Fruit fly (Drosophila melanogaster) whole organism, embryonic: ENCODE results near the gene Lip2.

Experiments used
- Atf6 ChIP-seq: fragments of 200-800 bp; sonication (Bioruptor generic); IDR thresholded peaks from 2 replicates; pipeline ENCODE4 v1.3.6; 2022; ENCODE audit warnings: missing biosample characterization, missing genetic modification characterization
- B-H2 ChIP-seq: fragments of 200-800 bp; sonication (Bioruptor generic); optimal IDR thresholded peaks from 2 replicates; lab custom pipeline; 2018; ENCODE audit warnings: missing biosample characterization, mild to moderate bottlenecking, missing genetic modification characterization
- BtbVII ChIP-seq: fragments of 200-800 bp; sonication (Bioruptor generic); optimal IDR thresholded peaks from 3 replicates; lab custom pipeline; 2017; ENCODE audit warnings: missing biosample characterization, mild to moderate bottlenecking, missing genetic modification characterization
- CG1024 ChIP-seq: fragments of 200-800 bp; sonication (Bioruptor generic); IDR thresholded peaks from 2 replicates; pipeline ENCODE4 v1.3.6; 2022; ENCODE audit warnings: missing biosample characterization, missing genetic modification characterization
- CG10565 ChIP-seq: fragments of 200-800 bp; sonication (Bioruptor generic); optimal IDR thresholded peaks from 3 replicates; lab custom pipeline; 2016; ENCODE audit warnings: missing biosample characterization, mild to moderate bottlenecking, missing genetic modification characterization
- CG11093 ChIP-seq: fragments of 200-800 bp; sonication (Bioruptor generic); IDR thresholded peaks from 3 replicates; pipeline ENCODE4 v1.3.6; 2022; ENCODE audit warnings: missing biosample characterization, missing genetic modification characterization
- CG11504 ChIP-seq: fragments of 200-800 bp; sonication (Bioruptor generic); optimal IDR thresholded peaks from 3 replicates; lab custom pipeline; 2019; ENCODE audit warnings: missing biosample characterization, mild to moderate bottlenecking, missing genetic modification characterization, moderate library complexity
- CG11560 ChIP-seq: fragments of 200-800 bp; sonication (Bioruptor generic); IDR thresholded peaks from 3 replicates; pipeline ENCODE4 v1.3.6; 2022; ENCODE audit warnings: missing biosample characterization, missing genetic modification characterization
- CG11723 ChIP-seq: fragments of 200-800 bp; sonication (Bioruptor generic); optimal IDR thresholded peaks from 2 replicates; lab custom pipeline; 2017; ENCODE audit warnings: missing biosample characterization, mild to moderate bottlenecking, missing genetic modification characterization
- CG12219 ChIP-seq: fragments of 200-800 bp; sonication (Bioruptor generic); optimal IDR thresholded peaks from 3 replicates; lab custom pipeline; 2018; ENCODE audit warnings: missing biosample characterization, mild to moderate bottlenecking, missing genetic modification characterization
- CG14050 ChIP-seq: fragments of 200-800 bp; sonication (Bioruptor generic); IDR thresholded peaks from 3 replicates; pipeline ENCODE4 v1.3.6; 2022; ENCODE audit warnings: missing biosample characterization, missing genetic modification characterization
- CG16779 ChIP-seq: fragments of 200-800 bp; sonication (Bioruptor generic); IDR thresholded peaks from 2 replicates; pipeline ENCODE4 v1.3.6; 2022; ENCODE audit warnings: missing biosample characterization, missing genetic modification characterization
- CG18764 ChIP-seq: fragments of 200-800 bp; sonication (Bioruptor generic); optimal IDR thresholded peaks from 3 replicates; lab custom pipeline; 2016; ENCODE audit warnings: missing biosample characterization, missing genetic modification characterization
- CG2875 ChIP-seq: fragments of 200-800 bp; sonication (Bioruptor generic); optimal IDR thresholded peaks from 2 replicates; lab custom pipeline; 2017; ENCODE audit warnings: missing biosample characterization, mild to moderate bottlenecking, missing genetic modification characterization, missing genetic modification reagents
- CG3407 ChIP-seq: fragments of 200-800 bp; sonication (Bioruptor generic); optimal IDR thresholded peaks from 2 replicates; lab custom pipeline; 2018; ENCODE audit warnings: missing biosample characterization, mild to moderate bottlenecking, missing genetic modification characterization
- CG43689 ChIP-seq: fragments of 200-800 bp; sonication (Bioruptor generic); IDR thresholded peaks from 2 replicates; pipeline ENCODE4 v1.3.6; 2022; ENCODE audit warnings: missing biosample characterization, missing genetic modification characterization
- CG6654 ChIP-seq: fragments of 200-800 bp; sonication (Bioruptor generic); optimal IDR thresholded peaks from 2 replicates; lab custom pipeline; 2017; ENCODE audit warnings: missing biosample characterization, mild to moderate bottlenecking, missing genetic modification characterization
- CG7839 ChIP-seq: fragments of 200-800 bp; sonication (Bioruptor generic); optimal IDR thresholded peaks from 3 replicates; lab custom pipeline; 2018; ENCODE audit warnings: missing biosample characterization, mild to moderate bottlenecking, missing genetic modification characterization, moderate library complexity
- CG8765 ChIP-seq: fragments of 200-800 bp; sonication (Bioruptor generic); IDR thresholded peaks from 2 replicates; pipeline ENCODE4 v1.3.6; 2022; ENCODE audit warnings: missing biosample characterization, missing genetic modification characterization
- CG9817 ChIP-seq: fragments of 200-800 bp; sonication (Bioruptor generic); optimal IDR thresholded peaks from 2 replicates; lab custom pipeline; 2018; ENCODE audit warnings: missing biosample characterization, mild to moderate bottlenecking, missing genetic modification characterization, moderate library complexity
- CTCF ChIP-seq: fragments of 200-800 bp; sonication (Bioruptor generic); optimal IDR thresholded peaks from 2 replicates; lab custom pipeline; 2017; ENCODE audit warnings: missing biosample characterization, mild to moderate bottlenecking, missing genetic modification characterization, moderate library complexity
- Dbx ChIP-seq: fragments of 200-800 bp; sonication (Bioruptor generic); IDR thresholded peaks from 3 replicates; pipeline ENCODE4 v1.3.6; 2022; ENCODE audit warnings: missing biosample characterization, missing genetic modification characterization
- Dfd ChIP-seq, 2 experiments: fragments of >200 bp; optimal IDR thresholded peaks; 2 replicates each; lab custom pipeline; 2017; ENCODE audit warnings: missing biosample characterization in 2 of 2, missing genetic modification characterization in 2 of 2
- Dip2 ChIP-seq: fragments of 200-800 bp; sonication (Bioruptor generic); IDR thresholded peaks from 2 replicates; pipeline ENCODE4 v1.3.6; 2022; ENCODE audit warnings: missing biosample characterization, missing genetic modification characterization
- Dll ChIP-seq: fragments of 200-800 bp; sonication (Bioruptor generic); IDR thresholded peaks from 4 replicates; pipeline ENCODE4 v1.3.6; 2022; ENCODE audit warnings: missing biosample characterization, missing genetic modification characterization; ENCODE audit not compliant: partially characterized antibody
- Ets97D ChIP-seq: fragments of 200-800 bp; sonication (Bioruptor generic); optimal IDR thresholded peaks from 3 replicates; lab custom pipeline; 2016; ENCODE audit warnings: missing biosample characterization, missing genetic modification characterization
- Gug ChIP-seq: fragments of 200-800 bp; sonication (Bioruptor generic); IDR thresholded peaks from 4 replicates; pipeline ENCODE4 v1.3.6; 2022; ENCODE audit warnings: missing biosample characterization, missing genetic modification characterization
- Jarid2 ChIP-seq: fragments of 200-800 bp; sonication (Bioruptor generic); optimal IDR thresholded peaks from 3 replicates; lab custom pipeline; 2017; ENCODE audit warnings: mild to moderate bottlenecking, missing biosample characterization, missing genetic modification reagents, missing genetic modification characterization
- Lhr ChIP-seq: fragments of 200-800 bp; sonication (Bioruptor generic); optimal IDR thresholded peaks from 3 replicates; lab custom pipeline; 2017; ENCODE audit warnings: mild to moderate bottlenecking, missing biosample characterization, missing genetic modification reagents, missing genetic modification characterization
- NC2α ChIP-seq: fragments of 200-800 bp; sonication (Bioruptor generic); optimal IDR thresholded peaks from 2 replicates; lab custom pipeline; 2016; ENCODE audit warnings: missing biosample characterization, missing genetic modification characterization
- NFAT ChIP-seq: fragments of 200-800 bp; sonication (Bioruptor generic); IDR thresholded peaks from 2 replicates; pipeline ENCODE4 v1.3.6; 2022; ENCODE audit warnings: missing biosample characterization, missing genetic modification characterization
- Neu2 ChIP-seq: fragments of 200-800 bp; sonication (Bioruptor generic); optimal IDR thresholded peaks from 3 replicates; lab custom pipeline; 2016; ENCODE audit warnings: missing biosample characterization, missing genetic modification characterization, borderline replicate concordance
- Oli ChIP-seq: fragments of 200-800 bp; sonication (Bioruptor generic); optimal IDR thresholded peaks from 2 replicates; lab custom pipeline; 2018; ENCODE audit warnings: missing biosample characterization, mild to moderate bottlenecking, missing genetic modification characterization, moderate library complexity
- Six4 ChIP-seq: fragments of 200-800 bp; sonication (Bioruptor generic); optimal IDR thresholded peaks from 2 replicates; lab custom pipeline; 2016; ENCODE audit warnings: missing biosample characterization, missing genetic modification characterization
- bab2 ChIP-seq: fragments of 200-800 bp; sonication (Bioruptor generic); optimal IDR thresholded peaks from 2 replicates; lab custom pipeline; 2016; ENCODE audit warnings: missing biosample characterization, missing genetic modification characterization
- caup ChIP-seq: fragments of 200-800 bp; sonication (Bioruptor generic); optimal IDR thresholded peaks from 3 replicates; lab custom pipeline; 2017; ENCODE audit warnings: missing biosample characterization, mild to moderate bottlenecking, missing genetic modification characterization, moderate library complexity; ENCODE audit not compliant: severe bottlenecking
- da ChIP-seq: fragments of 200-800 bp; sonication (Bioruptor generic); optimal IDR thresholded peaks from 2 replicates; lab custom pipeline; 2016; ENCODE audit warnings: missing biosample characterization, missing genetic modification characterization
- dimm ChIP-seq: fragments of 200-800 bp; sonication (Bioruptor generic); IDR thresholded peaks from 2 replicates; pipeline ENCODE4 v1.3.6; 2022; ENCODE audit warnings: missing biosample characterization, missing genetic modification characterization
- dmrt99B ChIP-seq: fragments of 200-800 bp; sonication (Bioruptor generic); optimal IDR thresholded peaks from 2 replicates; lab custom pipeline; 2018; ENCODE audit warnings: missing biosample characterization, mild to moderate bottlenecking, missing genetic modification characterization, moderate library complexity
- eve ChIP-seq, 2 experiments: fragments of >200 bp; optimal IDR thresholded peaks; 2 replicates each; lab custom pipeline; 2017; ENCODE audit warnings: missing biosample characterization in 2 of 2, missing genetic modification characterization in 2 of 2
- exex ChIP-seq: fragments of 200-800 bp; sonication (Bioruptor generic); optimal IDR thresholded peaks from 4 replicates; lab custom pipeline; 2018; ENCODE audit warnings: missing biosample characterization, mild to moderate bottlenecking, missing genetic modification characterization, moderate library complexity
- fu2 ChIP-seq: fragments of 200-800 bp; sonication (Bioruptor generic); optimal IDR thresholded peaks from 2 replicates; lab custom pipeline; 2016; ENCODE audit warnings: missing biosample characterization, missing genetic modification characterization
- gsb ChIP-seq: fragments of 200-800 bp; sonication (Bioruptor generic); IDR thresholded peaks from 2 replicates; pipeline ENCODE4 v1.3.6; 2022; ENCODE audit warnings: missing biosample characterization, missing genetic modification characterization
- ham ChIP-seq: fragments of 200-800 bp; sonication (Bioruptor generic); IDR thresholded peaks from 2 replicates; pipeline ENCODE4 v1.3.6; 2022; ENCODE audit warnings: missing biosample characterization, missing genetic modification characterization
- nmo ChIP-seq: fragments of 200-800 bp; sonication (Bioruptor generic); optimal IDR thresholded peaks from 2 replicates; lab custom pipeline; 2018; ENCODE audit warnings: missing biosample characterization, mild to moderate bottlenecking, missing genetic modification characterization, moderate library complexity
- prd ChIP-seq, 3 experiments: fragments of >200 bp in 2 of 3; fragments of 200-800 bp in 1 of 3; sonication (Bioruptor generic) in 1 of 3; optimal IDR thresholded peaks in 2 of 3; IDR thresholded peaks in 1 of 3; 2 replicates in 2 of 3; 3 replicates in 1 of 3; pipeline versions ENCODE4 v1.3.6 to Lab custom; 2017 to 2022; ENCODE audit warnings: missing biosample characterization in 1 of 3, missing genetic modification characterization in 1 of 3
- row ChIP-seq: fragments of 200-800 bp; sonication (Bioruptor generic); IDR thresholded peaks from 3 replicates; pipeline ENCODE4 v1.3.6; 2022; ENCODE audit warnings: missing biosample characterization, missing genetic modification characterization
- run ChIP-seq: fragments of 200-800 bp; sonication (Bioruptor generic); optimal IDR thresholded peaks from 3 replicates; lab custom pipeline; 2018; ENCODE audit warnings: missing biosample characterization, mild to moderate bottlenecking, missing genetic modification characterization
- scrt ChIP-seq: fragments of 200-800 bp; sonication (Bioruptor generic); optimal IDR thresholded peaks from 2 replicates; lab custom pipeline; 2018; ENCODE audit warnings: missing biosample characterization, mild to moderate bottlenecking, missing genetic modification characterization, moderate library complexity
- slbo ChIP-seq: fragments of 200-800 bp; sonication (Bioruptor generic); IDR thresholded peaks from 2 replicates; pipeline ENCODE4 v1.3.6; 2022; ENCODE audit warnings: missing biosample characterization, missing genetic modification characterization
- tgo ChIP-seq: fragments of 200-800 bp; sonication (Bioruptor generic); IDR thresholded peaks from 3 replicates; pipeline ENCODE4 v1.3.6; 2022; ENCODE audit warnings: missing biosample characterization, missing genetic modification characterization

The Lip2 gene

dm6 chr2L:10703281-10703680 lies 6.0 kb downstream of the Lip2 start, which contains the start of gene CG6415 (continued):
- TF ChIP-seq Gug (GFP tag; lab: Robert Waterston, UW) (peak; percentile 48; the same call in 2 of the 4 replicates), eve (GFP tag; optimal IDR thresholded peaks at IDR 0.05; lab: Kevin White, UChicago) (no peak), da (GFP tag; lab: Kevin White, UChicago) (no peak), CG9817 (tag; lab: Kevin White, UChicago) (peak; percentile 76), Jarid2 (GFP tag; lab: Kevin White, UChicago) (peak; percentile 23), Six4 (peak; percentile 40), CG11504 (tag; lab: Kevin White, UChicago) (peak; percentile 72), CG2875 (peak; percentile 60), Neu2 (GFP tag; lab: Kevin White, UChicago) (peak; percentile 5), CG7839 (peak; percentile 87), CG12219 (GFP tag; lab: Kevin White, UChicago) (peak; percentile 64), Dbx (GFP tag; lab: Robert Waterston, UW) (no peak), CG10565 (no peak), Dfd (GFP tag; optimal IDR thresholded peaks at IDR 0.05; lab: Kevin White, UChicago) (no peak), CG16779 (GFP tag; lab: Robert Waterston, UW) (0 out of 2 replicates have a peak, but pooled peaks have one; percentile 39), run (no peak), BtbVII (GFP tag; lab: Kevin White, UChicago) (peak; percentile 73), CG1024 (GFP tag; lab: Robert Waterston, UW) (no peak), nmo (GFP tag; lab: Kevin White, UChicago) (peak; percentile 81), CG11093 (GFP tag; lab: Robert Waterston, UW) (peak; percentile 49; the same call in 1 of the 3 replicates), Atf6 (GFP tag; lab: Robert Waterston, UW) (peak; percentile 77), CTCF (no peak), Dll (GFP tag; lab: Robert Waterston, UW) (no peak), CG6654 (peak; percentile 31), Lhr (peak; percentile 1), exex (tag; lab: Kevin White, UChicago) (no peak), B-H2 (GFP tag; lab: Kevin White, UChicago) (no peak), tgo (peak; percentile 71), scrt (GFP tag; lab: Kevin White, UChicago) (peak; percentile 68), row (peak; percentile 85), CG18764 (GFP tag; lab: Kevin White, UChicago) (peak; percentile 65), gsb (GFP tag; lab: Robert Waterston, UW) (peak; percentile 42; the same call in 1 of the 2 replicates), CG8765 (GFP tag; lab: Robert Waterston, UW) (peak; percentile 41; the same call in 1 of the 2 replicates), prd (optimal IDR thresholded peaks at IDR 0.05; lab: Kevin White, UChicago) (no peak), prd (GFP tag; IDR thresholded peaks at IDR 0.05; lab: Robert Waterston, UW) (peak; percentile 89), bab2 (peak; percentile 73), ham (no peak), CG11560 (tag; lab: Robert Waterston, UW) (0 out of 3 replicates have a peak, but pooled peaks have one; percentile 40), Dip2 (GFP tag; lab: Robert Waterston, UW) (no peak), slbo (GFP tag; lab: Robert Waterston, UW) (peak; percentile 86), CG3407 (GFP tag; lab: Kevin White, UChicago) (peak; percentile 62), Oli (tag; lab: Kevin White, UChicago) (peak; percentile 78), fu2 (GFP tag; lab: Kevin White, UChicago) (peak; percentile 61), NFAT (GFP tag; lab: Robert Waterston, UW) (peak; percentile 39; the same call in 1 of the 2 replicates), dimm (GFP tag; lab: Robert Waterston, UW) (no peak), caup (GFP tag; lab: Kevin White, UChicago) (peak; percentile 57), dmrt99B (tag; lab: Kevin White, UChicago) (peak; percentile 80), CG14050 (GFP tag; lab: Robert Waterston, UW) (peak; percentile 32; the same call in 1 of the 3 replicates), CG43689 (GFP tag; lab: Robert Waterston, UW) (no peak), Ets97D (peak; percentile 30), CG11723 (peak; percentile 40), NC2α (peak; percentile 47)
